Worm (Caenorhabditis elegans) whole organism, L4 larva: ENCODE results near the gene gpx-6.

ENCODE experiments used
- aha-1 ChIP-seq: fragments of 150-350 bp; peaks from one replicate; lab custom pipeline; 2014; ENCODE audit warnings: missing biosample characterization, missing genetic modification characterization
- lim-7 ChIP-seq: fragments of 200-800 bp; sonication (Bioruptor generic); IDR thresholded peaks from 2 replicates; pipeline ENCODE4 v1.3.6; 2022; ENCODE audit warnings: missing genetic modification characterization, missing compliant biosample characterization
- pqm-1 ChIP-seq: sonication (generic microtip); optimal IDR thresholded peaks from 2 replicates; lab custom pipeline; 2017; ENCODE audit warnings: missing biosample characterization, missing genetic modification characterization

- TF ChIP-seq lim-7 (no peak), aha-1 (peak; percentile 45), pqm-1 (no peak)
These were observed 40.7 kb downstream of the gpx-6 start for ce11 chrIV:8262671-8263070.
